Fruit fly (Drosophila melanogaster): ENCODE results near the gene Remo.
A peak's percentile ranks its signal among the peaks of the same experiment; 100 is the strongest.

Gene Remo

DNA sequence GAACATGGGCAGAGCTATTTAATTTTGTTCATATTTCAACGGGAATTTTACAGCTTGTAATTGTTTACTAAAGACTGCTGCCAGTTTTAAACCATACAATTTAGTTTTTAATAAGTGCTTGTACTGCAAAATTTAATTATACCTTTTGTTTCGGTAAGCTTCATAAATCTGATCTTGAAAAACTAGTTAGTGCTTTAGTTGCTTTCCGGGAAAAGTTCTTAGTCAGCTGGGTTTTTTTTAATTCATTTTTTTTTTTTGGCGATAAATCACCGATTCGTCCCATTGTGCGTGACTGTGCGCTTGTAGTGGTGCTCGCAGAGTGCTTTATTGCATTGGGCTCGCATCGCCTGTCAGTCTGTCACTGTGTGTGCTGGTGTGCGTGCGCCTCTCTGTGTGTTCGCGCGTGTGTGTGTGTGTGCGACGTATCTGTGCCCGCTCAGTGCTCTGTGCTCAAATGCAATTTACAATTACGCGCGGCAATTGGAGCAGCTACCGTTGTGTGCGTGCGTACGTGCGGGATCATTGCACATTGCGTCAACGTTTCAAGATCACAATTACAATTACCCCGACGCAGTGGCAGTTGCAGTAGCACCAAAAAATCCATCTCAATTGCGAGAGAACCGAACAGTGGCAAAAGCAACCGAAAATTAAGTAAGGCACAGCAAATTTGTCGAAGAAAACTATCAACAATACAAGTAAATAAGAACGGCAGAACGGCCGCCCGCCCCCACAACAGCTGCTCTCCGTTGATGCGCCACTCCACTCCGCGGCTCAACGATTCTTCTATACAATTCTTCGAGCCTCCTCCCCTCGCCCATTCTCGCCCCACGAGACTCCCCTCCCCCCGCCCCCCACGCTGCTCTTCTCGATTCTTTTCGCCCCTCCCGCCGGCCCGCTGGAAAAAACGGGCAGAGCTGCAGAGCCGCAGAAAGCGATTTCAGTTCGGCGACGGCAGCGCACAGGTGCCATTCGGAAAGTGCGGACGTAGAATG, 16.1 kb downstream of the Remo start:
- TF ChIP-seq CG3032 (tag; optimal IDR thresholded peaks at IDR 0.05) (no peak), Ets96B (tag; optimal IDR thresholded peaks at IDR 0.05) (no peak), Blimp-1 (GFP tag; optimal IDR thresholded peaks at IDR 0.05) (no peak), Ets21C (GFP tag; optimal IDR thresholded peaks at IDR 0.05) (no peak), CG6163 (GFP tag; IDR thresholded peaks at IDR 0.05) (peak; percentile 41; the same call in 1 of the 3 replicates), CG8119 (GFP tag; IDR thresholded peaks at IDR 0.05) (no peak; the same call in 2 of the 3 replicates), net (GFP tag; optimal IDR thresholded peaks at IDR 0.05) (peak; percentile 17), acj6 (GFP tag; optimal IDR thresholded peaks at IDR 0.05) (no peak), CG3919 (GFP tag; optimal IDR thresholded peaks at IDR 0.05) (no peak), CG11762 (GFP tag; optimal IDR thresholded peaks at IDR 0.05; ENCODE audit: insufficient read depth) (no peak), CG10631 (GFP tag; optimal IDR thresholded peaks at IDR 0.05) (no peak), CG11902 (GFP tag; optimal IDR thresholded peaks at IDR 0.05) (no peak), Sox102F (GFP tag; optimal IDR thresholded peaks at IDR 0.05) (no peak), Eip78C (GFP tag) (peak; percentile 53), cyc (GFP tag; optimal IDR thresholded peaks at IDR 0.05) (no peak), achi (GFP tag; optimal IDR thresholded peaks at IDR 0.05) (no peak), CG31627 (GFP tag; optimal IDR thresholded peaks at IDR 0.05) (no peak), CG16779 (tag; optimal IDR thresholded peaks at IDR 0.05) (peak; percentile 6), fd85E (GFP tag; optimal IDR thresholded peaks at IDR 0.05) (no peak), dsx (GFP tag; optimal IDR thresholded peaks at IDR 0.05; ENCODE audit: poor library complexity, severe bottlenecking) (no peak), CG8632 (GFP tag; optimal IDR thresholded peaks at IDR 0.05) (no peak), CG9139 (GFP tag; optimal IDR thresholded peaks at IDR 0.05) (no peak), topi (GFP tag; optimal IDR thresholded peaks at IDR 0.05) (peak; percentile 18), CG6854 (GFP tag; optimal IDR thresholded peaks at IDR 0.05) (peak; percentile 1), eg (GFP tag; IDR thresholded peaks at IDR 0.05) (0 out of 3 replicates have a peak, but pooled peaks have one; percentile 23), dac (GFP tag; optimal IDR thresholded peaks at IDR 0.05) (no peak), CG1621 (tag; optimal IDR thresholded peaks at IDR 0.05) (no peak), CG8319 (GFP tag; optimal IDR thresholded peaks at IDR 0.05) (no peak), Eip93F (GFP tag; optimal IDR thresholded peaks at IDR 0.05) (no peak), CG34406 (GFP tag; optimal IDR thresholded peaks at IDR 0.05) (no peak), CG6276 (GFP tag; optimal IDR thresholded peaks at IDR 0.05) (no peak), Sox15 (GFP tag; optimal IDR thresholded peaks at IDR 0.05) (no peak), CG7368 (GFP tag; optimal IDR thresholded peaks at IDR 0.05) (no peak), CG6808 (GFP tag; optimal IDR thresholded peaks at IDR 0.05) (peak; percentile 18), CG15336 (GFP tag; IDR thresholded peaks at IDR 0.05) (peak; percentile 21; the same call in 1 of the 2 replicates), Eip75B (GFP tag; optimal IDR thresholded peaks at IDR 0.05) (no peak), Hr38 (GFP tag; optimal IDR thresholded peaks at IDR 0.05) (no peak), fkh (GFP tag; optimal IDR thresholded peaks at IDR 0.05) (peak; percentile 30), CG6792 (GFP tag; optimal IDR thresholded peaks at IDR 0.05) (no peak), lz (GFP tag; optimal IDR thresholded peaks at IDR 0.05) (no peak), Gug (GFP tag; IDR thresholded peaks at IDR 0.05) (no peak), ss (GFP tag; optimal IDR thresholded peaks at IDR 0.05) (peak; percentile 19 to 37), esn (GFP tag; optimal IDR thresholded peaks at IDR 0.05) (peak; percentile 6), CG4318 (GFP tag; optimal IDR thresholded peaks at IDR 0.05) (no peak), fd59A (GFP tag; optimal IDR thresholded peaks at IDR 0.05) (no peak), Hr4 (GFP tag; optimal IDR thresholded peaks at IDR 0.05) (peak; percentile 18), CG10669 (GFP tag; optimal IDR thresholded peaks at IDR 0.05) (no peak), Met (GFP tag; optimal IDR thresholded peaks at IDR 0.05) (peak; percentile 24), Hr39 (GFP tag; optimal IDR thresholded peaks at IDR 0.05) (no peak), Lpt (GFP tag; optimal IDR thresholded peaks at IDR 0.05) (peak; percentile 4)
